Fruit fly (Drosophila melanogaster) whole organism, embryonic: Measurements from ENCODE around the gene CG3078.

ENCODE experiments used
- CG3847 ChIP-seq: fragments of 200-800 bp; sonication (Bioruptor generic); IDR thresholded peaks from 2 replicates; pipeline ENCODE4 v1.3.6; 2022; ENCODE audit warnings: missing biosample characterization, missing genetic modification characterization
- CG8924 ChIP-seq: fragments of 200-800 bp; optimal IDR thresholded peaks from 3 replicates; lab custom pipeline; 2019; ENCODE audit warnings: missing biosample characterization, mild to moderate bottlenecking, missing genetic modification characterization, moderate library complexity
- CTCF ChIP-seq: fragments of 200-800 bp; sonication (Bioruptor generic); optimal IDR thresholded peaks from 2 replicates; lab custom pipeline; 2017; ENCODE audit warnings: missing biosample characterization, mild to moderate bottlenecking, missing genetic modification characterization, moderate library complexity
- Dfd ChIP-seq, 2 experiments: fragments of >200 bp; optimal IDR thresholded peaks; 2 replicates each; lab custom pipeline; 2017; ENCODE audit warnings: missing biosample characterization in 2 of 2, missing genetic modification characterization in 2 of 2
- Hand ChIP-seq: fragments of 200-800 bp; sonication (Bioruptor generic); optimal IDR thresholded peaks from 2 replicates; lab custom pipeline; 2017; ENCODE audit warnings: mild to moderate bottlenecking, missing biosample characterization, missing genetic modification reagents, missing genetic modification characterization
- Pdp1 ChIP-seq, 2 experiments: fragments of 200-800 bp; sonication (Bioruptor generic); optimal IDR thresholded peaks; 3 replicates each; lab custom pipeline; 2016; ENCODE audit warnings: missing biosample characterization in 2 of 2, missing genetic modification characterization in 2 of 2, mild to moderate bottlenecking in 1 of 2, moderate library complexity in 1 of 2
- ap ChIP-seq: fragments of 200-800 bp; sonication (Bioruptor generic); IDR thresholded peaks from 2 replicates; pipeline ENCODE4 v1.3.6; 2022; ENCODE audit warnings: missing biosample characterization, missing genetic modification characterization
- br ChIP-seq: fragments of >200 bp; optimal IDR thresholded peaks from 2 replicates; lab custom pipeline; 2017
- gcm2 ChIP-seq: fragments of 200-800 bp; sonication (Bioruptor generic); optimal IDR thresholded peaks from 2 replicates; lab custom pipeline; 2016; ENCODE audit warnings: missing biosample characterization, missing genetic modification characterization
- pb ChIP-seq: fragments of 200-800 bp; sonication (Bioruptor generic); optimal IDR thresholded peaks from 3 replicates; lab custom pipeline; 2016; ENCODE audit warnings: missing biosample characterization, missing genetic modification characterization
- slbo ChIP-seq: fragments of 200-800 bp; sonication (Bioruptor generic); IDR thresholded peaks from 2 replicates; pipeline ENCODE4 v1.3.6; 2022; ENCODE audit warnings: missing biosample characterization, missing genetic modification characterization

- no peak for TF ChIP-seq pb (GFP tag; lab: Kevin White, UChicago)
- TF ChIP-seq Pdp1 (GFP tag; optimal IDR thresholded peaks at IDR 0.05; lab: Kevin White, UChicago) = no peak
- TF ChIP-seq ap (GFP tag; lab: Robert Waterston, UW) = no peak
- no peak for TF ChIP-seq slbo (GFP tag; lab: Robert Waterston, UW)
- TF ChIP-seq Hand = no peak
- TF ChIP-seq gcm2 (GFP tag; lab: Kevin White, UChicago) = no peak
- TF ChIP-seq CG8924 (tag; lab: Kevin White, UChicago) = no peak
- no peak for TF ChIP-seq br (lab: Kevin White, UChicago)
- TF ChIP-seq Dfd (GFP tag; optimal IDR thresholded peaks at IDR 0.05; lab: Kevin White, UChicago) = no peak
- TF ChIP-seq CTCF (GFP tag; lab: Kevin White, UChicago) = no peak
- no peak for TF ChIP-seq CG3847 (GFP tag; lab: Robert Waterston, UW)
Observed at dm6 chrX:2307564-2307963, 47.9 kb upstream of the CG3078 start.
